Worm (Caenorhabditis elegans) whole organism, L3 larva: ENCODE measurements around the gene kin-4.

ENCODE experiments used
- R02D3.7 ChIP-seq: fragments of 150-350 bp; optimal IDR thresholded peaks from 2 replicates; lab custom pipeline; 2014; ENCODE audit warnings: missing biosample characterization, missing genetic modification characterization
- elt-2 ChIP-seq: sonication (generic microtip); optimal IDR thresholded peaks from 2 replicates; lab custom pipeline; 2016; ENCODE audit warnings: missing genetic modification reagents, mild to moderate bottlenecking, missing genetic modification characterization, missing compliant biosample characterization
- hmg-11 ChIP-seq: sonication (generic microtip); optimal IDR thresholded peaks from 2 replicates; lab custom pipeline; 2016; ENCODE audit warnings: missing genetic modification characterization, missing compliant biosample characterization
- lin-15B ChIP-seq: fragments of 150-350 bp; optimal IDR thresholded peaks from 2 replicates; lab custom pipeline; 2014; ENCODE audit warnings: missing biosample characterization, missing genetic modification characterization
- nhr-25 ChIP-seq: sonication (generic microtip); optimal IDR thresholded peaks from 2 replicates; lab custom pipeline; 2017; ENCODE audit warnings: missing biosample characterization, missing genetic modification characterization

DNA sequence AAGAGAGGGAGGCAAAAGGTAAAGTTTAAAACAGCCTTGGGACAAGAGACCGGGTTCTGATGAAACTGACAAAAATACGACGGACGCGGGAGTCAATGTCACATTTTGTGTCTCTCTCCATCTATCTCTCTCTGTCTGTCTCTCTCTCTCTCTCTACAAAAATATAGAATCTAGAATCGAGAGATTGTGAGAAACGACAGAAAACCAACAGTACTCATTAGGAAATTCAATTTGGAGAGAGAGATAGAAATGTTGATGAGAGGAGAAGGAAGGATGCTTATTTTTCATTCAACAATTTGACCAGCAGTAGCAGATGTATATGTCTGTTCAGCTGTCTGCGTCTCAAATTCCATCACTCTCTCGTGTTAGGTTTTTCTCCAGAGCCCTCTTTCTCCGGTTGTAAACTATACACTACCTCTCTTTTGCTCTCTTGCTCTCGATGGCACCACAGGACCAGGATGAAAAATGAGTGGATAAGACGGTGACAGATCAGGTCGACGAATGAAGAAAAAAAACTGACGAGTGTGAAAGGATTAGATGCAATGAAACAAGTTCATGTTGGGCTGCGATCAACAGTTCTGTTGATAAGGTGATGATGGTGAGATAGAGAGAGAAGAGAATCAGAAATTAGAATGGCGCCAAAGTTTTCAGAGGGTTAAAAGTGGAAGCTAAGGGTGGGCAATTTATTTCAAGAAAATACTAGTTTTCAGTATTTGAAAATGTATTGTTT lies 64.2 kb downstream of the kin-4 start:
- TF ChIP-seq R02D3.7 (tag; lab: Kevin White, UChicago) = peak; percentile 26
- no peak for TF ChIP-seq elt-2 (tag; lab: Kevin White, UChicago)
- TF ChIP-seq nhr-25 (tag; lab: Kevin White, UChicago) = peak; percentile 96
- TF ChIP-seq hmg-11 (tag; lab: Kevin White, UChicago) = no peak
- TF ChIP-seq lin-15B = no peak
